Worm (Caenorhabditis elegans): ENCODE results near the gene srh-19.
"Not testable (repeated sequence)": the region's sequence is repeated elsewhere in the genome, so short reads cannot be mapped to it uniquely, and the experiment has no call there.

ce11 chrX:1375071-1375470 lies 37.9 kb upstream of the srh-19 start:
- not testable (repeated sequence) for TF ChIP-seq K02D7.2 (tag; optimal IDR thresholded peaks at IDR 0.05); elt-4 (tag; optimal IDR thresholded peaks at IDR 0.05); fkh-6 (tag; optimal IDR thresholded peaks at IDR 0.05); fkh-10 (GFP tag; optimal IDR thresholded peaks at IDR 0.05); hlh-13 (GFP tag; optimal IDR thresholded peaks at IDR 0.05); unc-86 (tag; optimal IDR thresholded peaks at IDR 0.05); nfya-1 (tag; optimal IDR thresholded peaks at IDR 0.05)
